Worm (Caenorhabditis elegans): Measurements from ENCODE around the gene AH9.1.

Gene AH9.1

DNA sequence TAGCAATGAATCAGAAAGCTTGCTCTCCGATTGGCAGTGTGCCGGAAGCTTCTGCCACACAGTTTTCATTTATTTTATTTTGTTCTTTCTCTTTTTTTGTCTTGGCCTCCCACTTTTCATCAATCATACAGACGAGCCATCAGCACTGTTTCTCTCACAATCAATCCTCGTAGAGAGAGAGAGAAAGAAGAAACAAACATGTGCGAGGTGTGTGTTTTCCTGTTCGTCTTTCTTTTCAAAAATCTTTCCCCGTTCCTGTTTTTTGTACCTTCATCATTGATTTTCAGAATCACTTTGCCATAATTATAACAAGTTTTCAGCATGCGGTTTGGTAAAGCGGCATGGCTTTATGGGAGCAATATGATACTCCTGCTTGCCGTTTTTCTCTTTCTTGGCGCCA is 47.7 kb downstream of the AH9.1 start, which contains the start of gene T24C12.1:
Gene T24C12.1 (plus strand): TSS at position 301 of the 400 bp plus-strand sequence.
- TF ChIP-seq ceh-36 (tag; optimal IDR thresholded peaks at IDR 0.05) (no peak), aly-1 (tag; optimal IDR thresholded peaks at IDR 0.05) (no peak), ets-7 (tag; optimal IDR thresholded peaks at IDR 0.05) (no peak), ceh-13 (GFP tag; optimal IDR thresholded peaks at IDR 0.05) (no peak), hmg-4 (GFP tag; optimal IDR thresholded peaks at IDR 0.05) (no peak), hnd-1 (tag; optimal IDR thresholded peaks at IDR 0.05) (no peak), B0310.2 (tag; optimal IDR thresholded peaks at IDR 0.05) (no peak)

- no peak for TF ChIP-seq flt-1 (GFP tag; IDR thresholded peaks at IDR 0.05)
- no peak for TF ChIP-seq ets-7 (tag; optimal IDR thresholded peaks at IDR 0.05)
- TF ChIP-seq scrt-1 (GFP tag; IDR thresholded peaks at IDR 0.05): no peak
- no peak for TF ChIP-seq B0310.2 (tag; optimal IDR thresholded peaks at IDR 0.05)
- no peak for TF ChIP-seq tbx-37 (GFP tag; conservative IDR thresholded peaks at IDR 0.05)
- no peak for TF ChIP-seq ceh-13 (GFP tag; optimal IDR thresholded peaks at IDR 0.05)
- TF ChIP-seq pes-1 (GFP tag; IDR thresholded peaks at IDR 0.05): no peak
- TF ChIP-seq hmbx-1 (tag; optimal IDR thresholded peaks at IDR 0.05): no peak
- TF ChIP-seq tbx-11 (GFP tag; IDR thresholded peaks at IDR 0.05): no peak
- no peak for TF ChIP-seq ama-1 (optimal IDR thresholded peaks at IDR 0.05)
- no peak for TF ChIP-seq tra-4 (tag; optimal IDR thresholded peaks at IDR 0.05)
- no peak for TF ChIP-seq F13C5.2 (tag; optimal IDR thresholded peaks at IDR 0.05)
- no peak for TF ChIP-seq sea-1 (GFP tag; conservative IDR thresholded peaks at IDR 0.05)
- TF ChIP-seq aly-1 (tag; optimal IDR thresholded peaks at IDR 0.05): no peak
- TF ChIP-seq hnd-1 (tag; optimal IDR thresholded peaks at IDR 0.05): no peak
- no peak for TF ChIP-seq ceh-36 (tag; optimal IDR thresholded peaks at IDR 0.05)
- TF ChIP-seq hmg-4 (GFP tag; optimal IDR thresholded peaks at IDR 0.05): no peak
Observed at ce11 chrX:2197444-2197843, 49.4 kb downstream of the AH9.1 start.

Data from whole organism, early embryonic.